Worm (Caenorhabditis elegans) whole organism, midembryonic: ENCODE results near the gene Y43F8B.19.

ENCODE experiments used
- T22C8.4 ChIP-seq: fragments of 200-800 bp; sonication (Bioruptor generic); IDR thresholded peaks from 2 replicates; pipeline ENCODE4 v1.3.6; 2022; ENCODE audit warnings: missing genetic modification characterization, missing compliant biosample characterization
- klf-2 ChIP-seq: fragments of 200-800 bp; sonication (Bioruptor generic); conservative IDR thresholded peaks from 2 replicates; pipeline ENCODE4 v1.3.6; 2022; ENCODE audit warnings: missing genetic modification reagents, missing genetic modification characterization, missing compliant biosample characterization

ce11 chrV:19543509-19543908 lies 31.4 kb upstream of the Y43F8B.19 start:
- TF ChIP-seq klf-2 (no peak), T22C8.4 (GFP tag; lab: Robert Waterston, UW) (no peak)
